Worm (Caenorhabditis elegans): ENCODE measurements around the gene F17C11.26.
A peak's percentile ranks its signal among the peaks of the same experiment; 100 is the strongest.

Gene F17C11.26

DNA sequence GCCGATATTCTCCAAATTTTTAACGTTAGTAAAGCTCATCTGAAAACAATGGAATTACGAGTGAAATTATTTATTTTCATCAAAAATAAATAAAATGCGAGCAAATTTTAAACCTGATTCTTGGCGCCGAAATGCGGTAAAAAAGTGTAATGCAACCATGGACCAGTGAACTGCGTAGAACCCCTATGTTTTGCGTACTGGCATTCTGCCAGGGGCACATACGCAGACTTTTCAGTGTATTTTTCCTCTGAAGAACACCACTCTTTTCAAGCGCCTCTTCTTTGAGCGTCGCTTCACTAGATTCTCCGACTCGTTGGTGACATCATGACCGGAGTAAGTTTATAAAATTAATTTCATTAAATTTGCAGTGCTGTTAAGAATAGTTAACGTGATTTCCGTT is 24.3 kb downstream of the F17C11.26 start, which contains the start of the genes ctf-4 and eef-1G (continued):
- TF ChIP-seq Y48G9A.11 (GFP tag; IDR thresholded peaks at IDR 0.05) = peak; percentile 7; the same call in 1 of the 2 replicates
- TF ChIP-seq nhr-111 (GFP tag; optimal IDR thresholded peaks at IDR 0.05) = no peak
- peak; percentile 6 for TF ChIP-seq lir-3 (tag; optimal IDR thresholded peaks at IDR 0.05)
- TF ChIP-seq mxl-3 (GFP tag; optimal IDR thresholded peaks at IDR 0.05) = peak; percentile 87
- peak in 1 of 2 experiments; percentile 67 for TF ChIP-seq ZK546.5 (tag; optimal IDR thresholded peaks at IDR 0.05)
- TF ChIP-seq dve-1 (tag; optimal IDR thresholded peaks at IDR 0.05; ENCODE audit: insufficient read depth) = peak; percentile 98
- TF ChIP-seq lsy-2 (tag; optimal IDR thresholded peaks at IDR 0.05) = peak; percentile 71 to 96

DNA sequence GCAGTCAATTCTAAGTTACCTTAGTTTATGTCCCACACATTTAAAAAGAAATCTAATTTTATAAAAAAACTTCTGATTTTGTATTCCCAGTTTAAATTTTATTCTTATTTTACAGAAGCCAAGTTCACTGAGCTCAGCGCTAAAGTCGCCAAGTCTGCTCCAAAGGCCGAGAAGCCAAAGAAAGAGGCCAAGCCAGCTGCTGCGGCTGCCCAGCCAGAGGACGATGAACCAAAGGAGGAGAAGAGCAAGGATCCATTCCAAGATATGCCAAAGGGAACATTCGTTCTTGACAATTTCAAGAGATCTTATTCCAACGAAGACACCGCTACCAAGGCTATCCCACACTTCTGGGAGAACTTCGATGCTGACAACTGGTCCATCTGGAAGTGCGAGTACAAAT is 25.6 kb downstream of the F17C11.26 start:
- TF ChIP-seq lin-38 (GFP tag; IDR thresholded peaks at IDR 0.05) = peak; percentile 44
- no peak for TF ChIP-seq fos-1 (tag; optimal IDR thresholded peaks at IDR 0.05)
- TF ChIP-seq madf-5 (GFP tag; IDR thresholded peaks at IDR 0.05) = 0 out of 4 replicates have a peak, but pooled peaks of 1 of the 2 experiments have one; percentile 48
- TF ChIP-seq aha-1 (tag) = peak; percentile 78
- 0 out of 2 replicates have a peak, but pooled peaks have one; percentile 44 for TF ChIP-seq egl-43 (GFP tag; IDR thresholded peaks at IDR 0.05)
- TF ChIP-seq set-16 (GFP tag; IDR thresholded peaks at IDR 0.05) = peak; percentile 54
- no peak for TF ChIP-seq zfp-3 (GFP tag; conservative IDR thresholded peaks at IDR 0.05)
- peak; percentile 34 for TF ChIP-seq sdz-12 (GFP tag; optimal IDR thresholded peaks at IDR 0.05)
- no peak for TF ChIP-seq arid-1 (GFP tag; conservative IDR thresholded peaks at IDR 0.05)
- TF ChIP-seq pqm-1 (tag; optimal IDR thresholded peaks at IDR 0.05) = no peak

DNA sequence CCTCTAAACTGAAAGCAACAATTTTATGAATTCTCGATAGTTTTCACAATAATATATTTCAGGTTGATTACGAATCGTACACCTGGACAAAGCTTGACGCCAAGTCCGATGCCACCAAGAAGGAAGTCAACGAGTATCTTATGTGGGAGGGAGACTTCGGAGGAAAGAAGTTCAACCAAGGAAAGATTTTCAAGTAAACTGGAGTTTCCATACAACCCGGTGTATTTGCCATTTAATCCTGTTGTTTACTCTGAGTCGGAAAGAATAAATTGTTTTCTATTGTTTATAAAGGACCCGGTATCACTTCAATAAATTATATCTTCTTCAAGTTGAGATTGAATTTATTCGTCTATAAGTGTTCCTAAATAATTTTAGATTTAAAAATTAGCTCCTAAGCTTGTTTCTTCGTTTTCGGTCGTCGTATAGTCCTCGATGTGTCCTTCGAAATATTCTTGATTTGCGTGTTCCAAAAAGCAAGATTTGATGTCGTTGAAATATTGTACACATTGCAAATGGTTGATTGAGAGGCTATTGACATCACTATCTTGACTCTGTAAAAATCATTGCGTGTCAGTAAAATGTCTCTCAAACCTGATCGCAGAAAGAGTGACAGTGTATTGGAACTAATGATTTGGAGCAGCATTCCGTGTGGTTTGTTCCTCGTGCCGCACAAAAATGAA is 26.5 kb downstream of the F17C11.26 start:
- TF ChIP-seq spr-1 (tag; optimal IDR thresholded peaks at IDR 0.05) (no peak), D1046.2 (GFP tag; IDR thresholded peaks at IDR 0.05) (no peak), duxl-1 (tag; optimal IDR thresholded peaks at IDR 0.05; ENCODE audit: poor library complexity) (no peak), sdz-12 (GFP tag; optimal IDR thresholded peaks at IDR 0.05) (no peak), daf-8 (GFP tag; IDR thresholded peaks at IDR 0.05) (no peak), ceh-62 (tag; optimal IDR thresholded peaks at IDR 0.05) (no peak), ztf-7 (tag; optimal IDR thresholded peaks at IDR 0.05) (no peak), Y75B8A.6 (GFP tag; IDR thresholded peaks at IDR 0.05) (peak; percentile 60; the same call in 1 of the 2 replicates), T26A8.4 (GFP tag; IDR thresholded peaks at IDR 0.05) (peak; percentile 15; the same call in 1 of the 2 replicates), mep-1 (tag; optimal IDR thresholded peaks at IDR 0.05) (no peak), daf-16 (GFP tag; optimal IDR thresholded peaks at IDR 0.05) (no peak), daf-16 (tag; optimal IDR thresholded peaks at IDR 0.05) (no peak), ama-1 (optimal IDR thresholded peaks at IDR 0.05) (no peak), nhr-11 (tag; optimal IDR thresholded peaks at IDR 0.05) (no peak), F37D6.2 (tag; optimal IDR thresholded peaks at IDR 0.05) (no peak), egl-43 (GFP tag; IDR thresholded peaks at IDR 0.05) (no peak), F10B5.3 (tag; optimal IDR thresholded peaks at IDR 0.05) (no peak), saeg-2 (GFP tag; IDR thresholded peaks at IDR 0.05) (0 out of 2 replicates have a peak, but pooled peaks have one; percentile 27), Y105C5A.15 (GFP tag; IDR thresholded peaks at IDR 0.05) (no peak), mxl-3 (GFP tag; optimal IDR thresholded peaks at IDR 0.05) (no peak), T20F7.1 (GFP tag; optimal IDR thresholded peaks at IDR 0.05) (peak; percentile 67), Y48G9A.11 (GFP tag; IDR thresholded peaks at IDR 0.05) (0 out of 2 replicates have a peak, but pooled peaks have one; percentile 42), fos-1 (tag; optimal IDR thresholded peaks at IDR 0.05) (no peak), unc-130 (GFP tag; optimal IDR thresholded peaks at IDR 0.05) (no peak), daf-12 (tag; optimal IDR thresholded peaks at IDR 0.05) (no peak), aha-1 (tag) (no peak), egl-27 (tag; optimal IDR thresholded peaks at IDR 0.05) (no peak), ceh-28 (tag; optimal IDR thresholded peaks at IDR 0.05) (no peak), dmd-6 (GFP tag; IDR thresholded peaks at IDR 0.05) (peak; percentile 99), set-16 (GFP tag; IDR thresholded peaks at IDR 0.05) (no peak), nhr-42 (GFP tag; IDR thresholded peaks at IDR 0.05) (no peak), daf-19 (GFP tag; conservative IDR thresholded peaks at IDR 0.05) (no peak), hlh-30 (tag; optimal IDR thresholded peaks at IDR 0.05; ENCODE audit: insufficient read depth) (no peak), mdt-29 (GFP tag; IDR thresholded peaks at IDR 0.05) (0 out of 2 replicates have a peak, but pooled peaks have one; percentile 58), gei-8 (GFP tag; optimal IDR thresholded peaks at IDR 0.05) (peak; percentile 51), hlh-11 (tag; optimal IDR thresholded peaks at IDR 0.05) (peak; percentile 74)

Measured in whole organism, L4 larva.